Worm (Caenorhabditis elegans) whole organism, L4 larva: ENCODE data around the gene Y32B12B.4.
A peak's percentile ranks its signal among the peaks of the same experiment; 100 is the strongest.

Source experiments
- D1046.2 ChIP-seq: fragments of 200-800 bp; sonication (Bioruptor generic); IDR thresholded peaks from 2 replicates; pipeline ENCODE4 v1.3.6; 2022; ENCODE audit warnings: missing genetic modification characterization, missing compliant biosample characterization
- F44E2.7 ChIP-seq: fragments of 200-800 bp; sonication (Bioruptor generic); IDR thresholded peaks from 2 replicates; pipeline ENCODE4 v2.1.2; 2022; ENCODE audit warnings: missing genetic modification characterization, missing compliant biosample characterization
- Y105C5A.15 ChIP-seq: fragments of 200-800 bp; sonication (Bioruptor generic); IDR thresholded peaks from 2 replicates; pipeline ENCODE4 v1.3.6; 2022; ENCODE audit warnings: missing genetic modification characterization, missing compliant biosample characterization
- Y5F2A.4 ChIP-seq: fragments of 200-800 bp; sonication (Bioruptor generic); optimal IDR thresholded peaks from 2 replicates; lab custom pipeline; 2018; ENCODE audit warnings: mild to moderate bottlenecking, missing genetic modification characterization, missing compliant biosample characterization
- Y75B8A.6 ChIP-seq: fragments of 200-800 bp; sonication (Bioruptor generic); IDR thresholded peaks from 2 replicates; pipeline ENCODE4 v1.3.6; 2022; ENCODE audit warnings: missing genetic modification reagents, missing genetic modification characterization, missing compliant biosample characterization
- ama-1 ChIP-seq: fragments of 150-350 bp; optimal IDR thresholded peaks from 2 replicates; lab custom pipeline; 2014; ENCODE audit warnings: inconsistent platforms, mixed read lengths
- ceh-62 ChIP-seq: sonication (generic microtip); optimal IDR thresholded peaks from 2 replicates; lab custom pipeline; 2017; ENCODE audit warnings: missing biosample characterization, missing genetic modification characterization
- ces-1 ChIP-seq: fragments of 150-350 bp; sonication (generic microtip); optimal IDR thresholded peaks from 4 replicates; lab custom pipeline; 2014; ENCODE audit warnings: missing biosample characterization, missing genetic modification reagents, missing genetic modification characterization
- cey-2 ChIP-seq: sonication (generic microtip); optimal IDR thresholded peaks from 3 replicates; lab custom pipeline; 2017; ENCODE audit warnings: missing genetic modification characterization, mild to moderate bottlenecking, missing compliant biosample characterization, antibody characterized with exemption, borderline replicate concordance; ENCODE audit not compliant: insufficient read depth
- daf-16 ChIP-seq, 3 experiments: sonication (generic microtip); optimal IDR thresholded peaks; 2 replicates each; lab custom pipeline; 2016 to 2017; ENCODE audit warnings: missing genetic modification characterization in 3 of 3, missing genetic modification reagents in 3 of 3, mild to moderate bottlenecking in 2 of 3, missing compliant biosample characterization in 2 of 3, missing biosample characterization in 1 of 3, moderate library complexity in 1 of 3
- dmd-6 ChIP-seq: fragments of 200-800 bp; sonication (Bioruptor generic); IDR thresholded peaks from 2 replicates; pipeline ENCODE4 v1.3.6; 2022; ENCODE audit warnings: missing genetic modification reagents, missing genetic modification characterization, missing compliant biosample characterization
- dve-1 ChIP-seq: sonication (generic microtip); optimal IDR thresholded peaks from 2 replicates; lab custom pipeline; 2017; ENCODE audit warnings: antibody characterized with exemption, mild to moderate bottlenecking, missing genetic modification characterization, missing compliant biosample characterization; ENCODE audit not compliant: insufficient read depth
- egl-27 ChIP-seq: sonication (generic microtip); optimal IDR thresholded peaks from 3 replicates; lab custom pipeline; 2017; ENCODE audit warnings: missing biosample characterization, missing genetic modification reagents, missing genetic modification characterization
- fkh-10 ChIP-seq: fragments of 150-350 bp; optimal IDR thresholded peaks from 2 replicates; lab custom pipeline; 2014; ENCODE audit warnings: missing biosample characterization, missing genetic modification reagents, missing genetic modification characterization
- hif-1 ChIP-seq, 2 experiments: sonication (generic microtip); optimal IDR thresholded peaks; 2 replicates each; lab custom pipeline; 2016 to 2017; ENCODE audit warnings: missing compliant biosample characterization in 2 of 2, missing genetic modification characterization in 2 of 2, missing genetic modification reagents in 2 of 2, missing genotype in 2 of 2, mild to moderate bottlenecking in 1 of 2
- hlh-11 ChIP-seq: fragments of 200-800 bp; sonication (Bioruptor generic); optimal IDR thresholded peaks from 2 replicates; lab custom pipeline; 2018; ENCODE audit warnings: mild to moderate bottlenecking, missing genetic modification characterization, missing compliant biosample characterization
- lim-7 ChIP-seq: fragments of 200-800 bp; sonication (Bioruptor generic); IDR thresholded peaks from 2 replicates; pipeline ENCODE4 v1.3.6; 2022; ENCODE audit warnings: missing genetic modification characterization, missing compliant biosample characterization
- lin-13 ChIP-seq: fragments of 150-350 bp; optimal IDR thresholded peaks from 2 replicates; lab custom pipeline; 2014; ENCODE audit warnings: missing biosample characterization, missing genetic modification reagents, missing genetic modification characterization
- lin-38 ChIP-seq: fragments of 200-800 bp; sonication (Bioruptor generic); IDR thresholded peaks from 2 replicates; pipeline ENCODE4 v1.3.6; 2022; ENCODE audit warnings: missing genetic modification reagents, missing genetic modification characterization, missing compliant biosample characterization
- lin-39 ChIP-seq: fragments of 150-350 bp; optimal IDR thresholded peaks from 2 replicates; lab custom pipeline; 2014; ENCODE audit warnings: missing biosample characterization, missing genetic modification reagents, missing genetic modification characterization
- lsy-2 ChIP-seq, 2 experiments: fragments of 150-350 bp in 1 of 2; sonication (generic microtip) in 1 of 2; optimal IDR thresholded peaks; 2 replicates each; lab custom pipeline; 2014 to 2017; ENCODE audit warnings: missing biosample characterization in 2 of 2, missing genetic modification characterization in 2 of 2
- nhr-10 ChIP-seq: fragments of 150-350 bp; optimal IDR thresholded peaks from 2 replicates; lab custom pipeline; 2014; ENCODE audit warnings: missing biosample characterization, missing genetic modification characterization
- nhr-102 ChIP-seq: sonication (generic microtip); optimal IDR thresholded peaks from 2 replicates; lab custom pipeline; 2016; ENCODE audit warnings: mild to moderate bottlenecking, missing genetic modification characterization, moderate library complexity, missing compliant biosample characterization
- nhr-237 ChIP-seq: sonication (generic microtip); optimal IDR thresholded peaks from 2 replicates; lab custom pipeline; 2017; ENCODE audit warnings: missing biosample characterization, missing genetic modification characterization
- nhr-28 ChIP-seq: fragments of 150-350 bp; optimal IDR thresholded peaks from 2 replicates; lab custom pipeline; 2014; ENCODE audit warnings: missing biosample characterization, missing genetic modification characterization
- nhr-6 ChIP-seq: fragments of 150-350 bp; optimal IDR thresholded peaks from 2 replicates; lab custom pipeline; 2014; ENCODE audit warnings: missing biosample characterization, missing genetic modification characterization
- nhr-77 ChIP-seq: fragments of 150-350 bp; optimal IDR thresholded peaks from 2 replicates; lab custom pipeline; 2014; ENCODE audit warnings: missing biosample characterization, missing genetic modification characterization
- pha-4 ChIP-seq, 2 experiments: fragments of 150-350 bp in 1 of 2; fragments of 200-800 bp in 1 of 2; sonication (Bioruptor generic) in 1 of 2; IDR thresholded peaks in 1 of 2; optimal IDR thresholded peaks in 1 of 2; 2 replicates each; pipeline versions ENCODE4 v1.3.6 to Lab custom; 2014 to 2022; ENCODE audit warnings: missing genetic modification characterization in 2 of 2, missing genetic modification reagents in 2 of 2, missing biosample characterization in 1 of 2, missing compliant biosample characterization in 1 of 2
- php-3 ChIP-seq: fragments of 200-800 bp; sonication (Bioruptor generic); IDR thresholded peaks from 2 replicates; pipeline ENCODE4 v1.3.6; 2022; ENCODE audit warnings: missing genetic modification reagents, missing genetic modification characterization, missing compliant biosample characterization
- pqm-1 ChIP-seq: sonication (generic microtip); optimal IDR thresholded peaks from 2 replicates; lab custom pipeline; 2017; ENCODE audit warnings: missing biosample characterization, missing genetic modification characterization
- rbr-2 ChIP-seq: sonication (generic microtip); optimal IDR thresholded peaks from 2 replicates; lab custom pipeline; 2016; ENCODE audit warnings: missing genotype, missing genetic modification characterization, missing compliant biosample characterization
- snpc-1.2 ChIP-seq: fragments of 200-800 bp; sonication (Bioruptor generic); IDR thresholded peaks from 2 replicates; pipeline ENCODE4 v1.3.6; 2022; ENCODE audit warnings: missing genetic modification reagents, missing genetic modification characterization, missing compliant biosample characterization
- snpc-4 ChIP-seq: fragments of 150-350 bp; optimal IDR thresholded peaks from 2 replicates; lab custom pipeline; 2014; ENCODE audit warnings: missing biosample characterization, missing genetic modification characterization
- ztf-11 ChIP-seq: fragments of 150-350 bp; optimal IDR thresholded peaks from 2 replicates; lab custom pipeline; 2014; ENCODE audit warnings: missing biosample characterization, missing genetic modification characterization
- ztf-7 ChIP-seq: fragments of 150-350 bp; optimal IDR thresholded peaks from 2 replicates; lab custom pipeline; 2014; ENCODE audit warnings: missing biosample characterization, missing genetic modification characterization

Y32B12B.4 gene

DNA sequence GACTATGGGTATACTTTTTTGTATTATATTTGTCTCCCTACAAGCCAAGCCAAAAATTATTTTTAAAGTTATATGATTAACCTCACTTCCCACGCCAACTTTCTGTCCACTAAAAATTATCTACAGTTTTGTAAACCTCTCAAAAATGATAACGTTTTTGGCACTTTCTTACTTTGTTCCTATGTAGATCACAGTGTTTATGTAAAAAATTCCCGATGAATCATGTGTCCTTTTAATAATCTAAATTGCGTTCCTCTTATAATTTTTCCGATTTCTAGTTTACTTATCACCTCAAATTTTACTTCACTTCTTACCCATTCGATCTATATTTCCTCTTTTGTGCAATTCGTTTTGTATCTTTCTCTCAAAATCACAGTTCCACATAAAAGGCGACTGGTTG is 51.2 kb downstream of the Y32B12B.4 start (continued):
- no peak for TF ChIP-seq ztf-11 (tag; lab: Kevin White, UChicago)
- TF ChIP-seq ces-1 (GFP tag; lab: Kevin White, UChicago): no peak
- no peak for TF ChIP-seq Y105C5A.15 (GFP tag; lab: Robert Waterston, UW)
- no peak for TF ChIP-seq Y75B8A.6 (GFP tag; lab: Robert Waterston, UW)
- peak; percentile 46 for TF ChIP-seq nhr-28 (tag; lab: Kevin White, UChicago)
- no peak for TF ChIP-seq ceh-62 (tag; lab: Kevin White, UChicago)
- no peak for TF ChIP-seq ama-1 (lab: Kevin White, UChicago)
- peak; percentile 11 for TF ChIP-seq pqm-1 (tag; lab: Kevin White, UChicago)
- TF ChIP-seq nhr-237 (tag; lab: Kevin White, UChicago): no peak
- TF ChIP-seq ztf-7 (tag; lab: Kevin White, UChicago): no peak
- TF ChIP-seq rbr-2 (tag; lab: Kevin White, UChicago): no peak
- no peak for TF ChIP-seq lim-7 (GFP tag; lab: Robert Waterston, UW)
- no peak for TF ChIP-seq lin-13 (GFP tag; lab: Kevin White, UChicago)
- no peak for TF ChIP-seq cey-2 (tag; lab: Kevin White, UChicago)
- no peak for TF ChIP-seq lsy-2 (tag; optimal IDR thresholded peaks at IDR 0.05; lab: Kevin White, UChicago)
- no peak for TF ChIP-seq hif-1 (tag; optimal IDR thresholded peaks at IDR 0.05; lab: Kevin White, UChicago)
- TF ChIP-seq F44E2.7 (GFP tag; lab: Robert Waterston, UW): no peak
- TF ChIP-seq dmd-6 (GFP tag; lab: Robert Waterston, UW): 0 out of 2 replicates have a peak, but pooled peaks have one; percentile 12
- TF ChIP-seq dve-1 (tag; lab: Kevin White, UChicago): peak; percentile 44
- TF ChIP-seq nhr-10: no peak
- TF ChIP-seq nhr-77 (tag; lab: Kevin White, UChicago): peak; percentile 22
- TF ChIP-seq snpc-4 (tag; lab: Kevin White, UChicago): no peak
- no peak for TF ChIP-seq daf-16 (GFP tag; optimal IDR thresholded peaks at IDR 0.05; lab: Kevin White, UChicago)
- TF ChIP-seq daf-16 (tag; optimal IDR thresholded peaks at IDR 0.05; lab: Kevin White, UChicago): peak; percentile 50
- TF ChIP-seq lin-38 (GFP tag; lab: Robert Waterston, UW): no peak
- TF ChIP-seq D1046.2 (GFP tag; lab: Robert Waterston, UW): no peak
- TF ChIP-seq egl-27: no peak
- no peak for TF ChIP-seq fkh-10
- TF ChIP-seq nhr-102: no peak
- TF ChIP-seq pha-4 (GFP tag; IDR thresholded peaks at IDR 0.05; lab: Robert Waterston, UW): no peak
- no peak for TF ChIP-seq pha-4 (tag; optimal IDR thresholded peaks at IDR 0.05; lab: Kevin White, UChicago)
- no peak for TF ChIP-seq Y5F2A.4 (GFP tag; lab: Kevin White, UChicago)
- TF ChIP-seq lin-39 (tag; lab: Kevin White, UChicago): no peak

DNA sequence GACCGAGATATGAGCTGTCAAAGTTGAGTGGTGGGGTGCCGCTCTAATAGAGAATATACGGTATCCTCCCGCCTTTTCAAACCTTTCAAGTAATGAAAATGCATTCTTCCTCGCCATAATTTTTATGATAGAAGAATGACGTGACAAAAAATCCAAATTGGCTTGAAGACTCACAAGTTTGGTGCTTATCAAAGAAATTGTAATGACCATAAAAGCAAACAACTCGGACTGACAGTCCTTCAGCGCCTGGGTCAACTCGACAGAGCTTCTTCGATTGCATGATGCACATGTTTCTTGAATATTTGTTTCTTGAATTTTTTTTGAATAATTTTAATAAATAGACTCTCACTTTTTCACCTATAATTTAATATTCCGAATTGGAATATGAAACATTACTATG is 52.3 kb downstream of the Y32B12B.4 start:
- TF ChIP-seq dmd-6 (GFP tag; lab: Robert Waterston, UW): peak; percentile 66
- TF ChIP-seq dve-1 (tag; lab: Kevin White, UChicago): peak; percentile 33
- peak; percentile 44 for TF ChIP-seq hlh-11 (tag; lab: Kevin White, UChicago)
- no peak for TF ChIP-seq daf-16 (GFP tag; optimal IDR thresholded peaks at IDR 0.05; lab: Kevin White, UChicago)
- TF ChIP-seq daf-16 (tag; optimal IDR thresholded peaks at IDR 0.05; lab: Kevin White, UChicago): peak; percentile 43
- peak; percentile 51 for TF ChIP-seq pqm-1 (tag; lab: Kevin White, UChicago)
- no peak for TF ChIP-seq rbr-2 (tag; lab: Kevin White, UChicago)
- TF ChIP-seq nhr-6 (tag; lab: Kevin White, UChicago): no peak
- peak; percentile 67 for TF ChIP-seq php-3 (GFP tag; lab: Robert Waterston, UW)
- TF ChIP-seq snpc-1.2 (GFP tag; lab: Robert Waterston, UW): no peak

DNA sequence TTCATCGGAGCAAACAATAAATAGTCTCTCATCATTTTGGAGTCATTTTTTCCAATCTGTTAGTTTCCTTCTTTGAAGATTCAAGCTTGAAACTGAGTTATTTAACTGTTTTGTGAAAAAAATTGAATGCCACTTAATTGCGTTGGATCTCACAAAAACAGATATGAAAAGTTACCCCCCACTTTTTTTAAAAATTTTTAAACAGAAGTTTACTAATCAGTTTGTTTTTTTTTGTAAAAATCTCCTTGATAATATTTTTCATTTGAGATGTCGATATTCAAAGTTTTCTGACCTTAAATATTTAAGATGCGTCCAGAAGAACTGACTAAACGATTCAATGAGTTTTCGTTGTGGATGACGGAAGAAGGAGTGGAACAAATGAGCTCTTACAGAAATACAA is 53.2 kb downstream of the Y32B12B.4 start, which contains the start of gene Y32B12C.1:
Gene Y32B12C.1 (plus strand): TSS at position 301 of the 400 bp plus-strand sequence.
- TF ChIP-seq lsy-2 (tag; optimal IDR thresholded peaks at IDR 0.05; lab: Kevin White, UChicago) (no peak), daf-16 (GFP tag; optimal IDR thresholded peaks at IDR 0.05; lab: Kevin White, UChicago) (no peak), daf-16 (tag; optimal IDR thresholded peaks at IDR 0.05; lab: Kevin White, UChicago) (peak; percentile 4), F44E2.7 (GFP tag; lab: Robert Waterston, UW) (no peak)
